Worm (Caenorhabditis elegans): ENCODE data around the gene srh-71.

The srh-71 gene

DNA sequence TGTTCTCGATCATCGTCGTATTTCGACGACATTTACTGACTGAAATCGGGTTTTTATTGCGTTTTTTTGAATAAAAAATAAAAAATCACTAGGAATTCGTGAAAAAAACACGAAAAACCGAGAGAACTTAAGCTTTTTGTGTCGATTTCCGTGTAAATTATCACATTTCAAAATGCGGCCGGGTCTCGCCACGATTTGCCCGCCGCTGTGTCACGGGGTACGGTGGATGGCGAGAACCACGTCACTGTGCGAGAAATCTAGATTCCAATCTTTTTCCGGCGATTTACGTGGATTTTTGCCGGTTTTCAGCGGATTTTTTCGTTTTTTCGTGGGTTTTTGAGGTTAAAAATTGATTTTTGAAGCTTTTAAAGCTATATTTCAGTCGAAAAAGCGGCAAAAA, 46.4 kb upstream of the srh-71 start, which contains the start of gene Y25C1A.8 (continued):
- TF ChIP-seq Y48G9A.11 (GFP tag; IDR thresholded peaks at IDR 0.05) (0 out of 2 replicates have a peak, but pooled peaks have one; percentile 31), Y75B8A.6 (GFP tag; IDR thresholded peaks at IDR 0.05) (no peak), nhr-77 (tag; optimal IDR thresholded peaks at IDR 0.05) (peak; percentile 63), dpl-1 (GFP tag; optimal IDR thresholded peaks at IDR 0.05) (peak; percentile 84), set-16 (GFP tag; IDR thresholded peaks at IDR 0.05) (peak; percentile 55; the same call in 1 of the 2 replicates), ZK337.2 (GFP tag; IDR thresholded peaks at IDR 0.05) (peak; percentile 61; the same call in 1 of the 2 replicates), F44E2.7 (GFP tag; IDR thresholded peaks at IDR 0.05) (peak; percentile 70; the same call in 1 of the 2 replicates), nhr-76 (tag; optimal IDR thresholded peaks at IDR 0.05) (no peak), rbr-2 (tag; optimal IDR thresholded peaks at IDR 0.05) (peak; percentile 92), tra-1 (GFP tag; IDR thresholded peaks at IDR 0.05) (peak; percentile 55; the same call in 1 of the 2 replicates), daf-19 (GFP tag; conservative IDR thresholded peaks at IDR 0.05) (no peak), nhr-102 (tag; optimal IDR thresholded peaks at IDR 0.05) (peak; percentile 94), F26F4.8 (GFP tag; conservative IDR thresholded peaks at IDR 0.05) (no peak), nhr-10 (tag; optimal IDR thresholded peaks at IDR 0.05) (peak; percentile 2), zip-2 (tag; optimal IDR thresholded peaks at IDR 0.05) (peak; percentile 68), ztf-7 (tag; optimal IDR thresholded peaks at IDR 0.05) (peak; percentile 83), lin-13 (GFP tag; optimal IDR thresholded peaks at IDR 0.05) (peak; percentile 87), aly-2 (tag; optimal IDR thresholded peaks at IDR 0.05) (no peak), daf-12 (tag; optimal IDR thresholded peaks at IDR 0.05) (no peak), daf-8 (GFP tag; IDR thresholded peaks at IDR 0.05) (no peak), nhr-11 (tag; optimal IDR thresholded peaks at IDR 0.05) (peak; percentile 80), ceh-44 (GFP tag; IDR thresholded peaks at IDR 0.05) (0 out of 2 replicates have a peak, but pooled peaks have one; percentile 17), madf-9 (GFP tag; conservative IDR thresholded peaks at IDR 0.05) (peak; percentile 81), sdz-12 (GFP tag; optimal IDR thresholded peaks at IDR 0.05) (no peak), ceh-28 (tag; optimal IDR thresholded peaks at IDR 0.05) (no peak), unc-130 (GFP tag; optimal IDR thresholded peaks at IDR 0.05) (peak; percentile 35), aha-1 (tag) (peak; percentile 99), pqm-1 (tag; optimal IDR thresholded peaks at IDR 0.05) (peak; percentile 6), ceh-82 (tag; optimal IDR thresholded peaks at IDR 0.05) (no peak), T20F7.1 (GFP tag; optimal IDR thresholded peaks at IDR 0.05) (no peak), nhr-111 (GFP tag; optimal IDR thresholded peaks at IDR 0.05) (no peak), T26A8.4 (GFP tag; IDR thresholded peaks at IDR 0.05) (peak; percentile 95), zag-1 (tag; optimal IDR thresholded peaks at IDR 0.05) (no peak), attf-4 (tag; optimal IDR thresholded peaks at IDR 0.05) (no peak), R02D3.7 (tag; optimal IDR thresholded peaks at IDR 0.05) (no peak), lir-3 (tag; optimal IDR thresholded peaks at IDR 0.05) (no peak), ceh-32 (tag; optimal IDR thresholded peaks at IDR 0.05; ENCODE audit: poor library complexity) (peak; percentile 46), ceh-62 (tag; optimal IDR thresholded peaks at IDR 0.05) (no peak), F37D6.2 (tag; optimal IDR thresholded peaks at IDR 0.05) (peak; percentile 78), arid-1 (GFP tag; conservative IDR thresholded peaks at IDR 0.05) (peak; percentile 83), fos-1 (tag; optimal IDR thresholded peaks at IDR 0.05) (no peak), Y5F2A.4 (GFP tag; optimal IDR thresholded peaks at IDR 0.05) (peak; percentile 71), vab-7 (GFP tag; IDR thresholded peaks at IDR 0.05) (peak; percentile 62), mes-2 (tag; optimal IDR thresholded peaks at IDR 0.05; ENCODE audit: poor library complexity, severe bottlenecking) (peak; percentile 96), daf-16 (GFP tag; optimal IDR thresholded peaks at IDR 0.05) (peak in 1 of 2 experiments; percentile 54), daf-16 (tag; optimal IDR thresholded peaks at IDR 0.05) (peak; percentile 49), zfp-3 (GFP tag; conservative IDR thresholded peaks at IDR 0.05) (peak; percentile 85), egl-27 (tag; optimal IDR thresholded peaks at IDR 0.05) (no peak), mep-1 (tag; optimal IDR thresholded peaks at IDR 0.05) (peak; percentile 95), spr-1 (tag; optimal IDR thresholded peaks at IDR 0.05) (peak; percentile 92), ztf-11 (tag; optimal IDR thresholded peaks at IDR 0.05) (no peak), saeg-2 (GFP tag; IDR thresholded peaks at IDR 0.05) (0 out of 2 replicates have a peak, but pooled peaks have one; percentile 50), nhr-48 (tag; optimal IDR thresholded peaks at IDR 0.05) (peak; percentile 30)
